Worm (Caenorhabditis elegans) whole organism, L2 larva: ENCODE measurements around the gene Y77E11A.8.

ENCODE experiments used
- C34F6.9 ChIP-seq: fragments of 150-350 bp; optimal IDR thresholded peaks from 2 replicates; lab custom pipeline; 2014; ENCODE audit warnings: missing biosample characterization, missing genetic modification characterization
- R02D3.7 ChIP-seq: fragments of 150-350 bp; optimal IDR thresholded peaks from 2 replicates; lab custom pipeline; 2014; ENCODE audit warnings: missing biosample characterization, missing genetic modification characterization
- Y55F3AM.14 ChIP-seq: fragments of 200-800 bp; sonication (Bioruptor generic); optimal IDR thresholded peaks from 2 replicates; lab custom pipeline; 2018; ENCODE audit warnings: mild to moderate bottlenecking, missing genetic modification characterization, missing compliant biosample characterization
- alr-1 ChIP-seq: fragments of 150-350 bp; optimal IDR thresholded peaks from 2 replicates; lab custom pipeline; 2014; ENCODE audit warnings: missing biosample characterization, missing genetic modification characterization
- aly-2 ChIP-seq: fragments of 150-350 bp; optimal IDR thresholded peaks from 2 replicates; lab custom pipeline; 2014; ENCODE audit warnings: missing biosample characterization, missing genetic modification characterization
- ama-1 ChIP-seq: fragments of 150-350 bp; optimal IDR thresholded peaks from 2 replicates; lab custom pipeline; 2018; ENCODE audit warnings: inconsistent platforms
- blmp-1 ChIP-seq: sonication (generic microtip); optimal IDR thresholded peaks from 2 replicates; lab custom pipeline; 2017; ENCODE audit warnings: missing genetic modification characterization, mild to moderate bottlenecking, missing compliant biosample characterization, antibody characterized with exemption, moderate library complexity; ENCODE audit not compliant: insufficient read depth
- ceh-16 ChIP-seq: fragments of 150-350 bp; optimal IDR thresholded peaks from 2 replicates; lab custom pipeline; 2014; ENCODE audit warnings: missing biosample characterization, missing genetic modification characterization
- ceh-82 ChIP-seq: fragments of 150-350 bp; optimal IDR thresholded peaks from 2 replicates; lab custom pipeline; 2014; ENCODE audit warnings: missing biosample characterization, missing genetic modification characterization
- crh-2 ChIP-seq: sonication (generic microtip); optimal IDR thresholded peaks from 2 replicates; lab custom pipeline; 2017; ENCODE audit warnings: missing biosample characterization, missing genetic modification characterization
- egl-27 ChIP-seq: sonication (generic microtip); optimal IDR thresholded peaks from 3 replicates; lab custom pipeline; 2017; ENCODE audit warnings: missing biosample characterization, missing genetic modification reagents, missing genetic modification characterization
- elt-1 ChIP-seq: fragments of 150-350 bp; optimal IDR thresholded peaks from 2 replicates; lab custom pipeline; 2014; ENCODE audit warnings: missing biosample characterization, missing genetic modification characterization
- fos-1 ChIP-seq: fragments of 150-350 bp; optimal IDR thresholded peaks from 2 replicates; lab custom pipeline; 2014; ENCODE audit warnings: missing biosample characterization, missing genetic modification characterization
- gmeb-1 ChIP-seq: fragments of 150-350 bp; optimal IDR thresholded peaks from 2 replicates; lab custom pipeline; 2014; ENCODE audit warnings: missing biosample characterization, missing genetic modification characterization
- lin-11 ChIP-seq: fragments of 150-350 bp; sonication (generic microtip); optimal IDR thresholded peaks from 2 replicates; lab custom pipeline; 2014; ENCODE audit warnings: missing biosample characterization, missing genetic modification characterization, inconsistent platforms, mixed read lengths
- lin-39 ChIP-seq: fragments of 150-350 bp; optimal IDR thresholded peaks from 2 replicates; lab custom pipeline; 2014; ENCODE audit warnings: missing biosample characterization, missing genetic modification reagents, missing genetic modification characterization
- lsy-2 ChIP-seq, 2 experiments: fragments of 150-350 bp in 1 of 2; sonication (generic microtip) in 1 of 2; optimal IDR thresholded peaks; 2 replicates each; lab custom pipeline; 2014 to 2017; ENCODE audit warnings: missing biosample characterization in 2 of 2, missing genetic modification characterization in 2 of 2
- mab-5 ChIP-seq: fragments of 150-350 bp; optimal IDR thresholded peaks from 2 replicates; lab custom pipeline; 2014; ENCODE audit warnings: missing biosample characterization, missing genetic modification characterization
- mbf-1 ChIP-seq: sonication (generic microtip); optimal IDR thresholded peaks from 2 replicates; lab custom pipeline; 2017; ENCODE audit warnings: missing biosample characterization, missing genetic modification characterization
- mdl-1 ChIP-seq, 2 experiments: fragments of 150-350 bp in 1 of 2; sonication (generic microtip) in 1 of 2; optimal IDR thresholded peaks; 2 replicates each; lab custom pipeline; 2017; ENCODE audit warnings: missing biosample characterization in 2 of 2, missing genetic modification characterization in 2 of 2
- nhr-12 ChIP-seq: fragments of 150-350 bp; optimal IDR thresholded peaks from 2 replicates; lab custom pipeline; 2014; ENCODE audit warnings: missing biosample characterization, missing genetic modification characterization
- nhr-21 ChIP-seq: fragments of 150-350 bp; optimal IDR thresholded peaks from 2 replicates; lab custom pipeline; 2014; ENCODE audit warnings: missing biosample characterization, missing genetic modification characterization
- nhr-23 ChIP-seq: fragments of 150-350 bp; optimal IDR thresholded peaks from 2 replicates; lab custom pipeline; 2014; ENCODE audit warnings: missing biosample characterization, missing genetic modification reagents, missing genetic modification characterization
- nhr-237 ChIP-seq: fragments of 150-350 bp; optimal IDR thresholded peaks from 2 replicates; lab custom pipeline; 2014; ENCODE audit warnings: missing biosample characterization, missing genetic modification characterization
- nhr-25 ChIP-seq: fragments of 150-350 bp; sonication (generic microtip); optimal IDR thresholded peaks from 3 replicates; lab custom pipeline; 2014; ENCODE audit warnings: missing biosample characterization, missing genetic modification characterization
- nhr-6 ChIP-seq: fragments of 150-350 bp; optimal IDR thresholded peaks from 2 replicates; lab custom pipeline; 2014; ENCODE audit warnings: missing biosample characterization, missing genetic modification characterization
- peb-1 ChIP-seq: fragments of 150-350 bp; optimal IDR thresholded peaks from 2 replicates; lab custom pipeline; 2014; ENCODE audit warnings: missing biosample characterization, missing genetic modification characterization
- sem-4 ChIP-seq: fragments of 150-350 bp; optimal IDR thresholded peaks from 2 replicates; lab custom pipeline; 2014; ENCODE audit warnings: missing biosample characterization, missing genetic modification reagents, missing genetic modification characterization
- skn-1 ChIP-seq: sonication (generic microtip); optimal IDR thresholded peaks from 2 replicates; lab custom pipeline; 2017; ENCODE audit warnings: missing biosample characterization, missing genetic modification characterization
- sma-3 ChIP-seq: sonication (generic microtip); optimal IDR thresholded peaks from 2 replicates; lab custom pipeline; 2016; ENCODE audit warnings: missing genetic modification reagents, missing genetic modification characterization, missing compliant biosample characterization
- unc-55 ChIP-seq: fragments of 150-350 bp; sonication (generic microtip); optimal IDR thresholded peaks from 3 replicates; lab custom pipeline; 2014; ENCODE audit warnings: missing biosample characterization, missing genetic modification reagents, missing genetic modification characterization
- unc-62 ChIP-seq: fragments of 150-350 bp; optimal IDR thresholded peaks from 2 replicates; lab custom pipeline; 2014; ENCODE audit warnings: missing biosample characterization, missing genetic modification reagents, missing genetic modification characterization
- zag-1 ChIP-seq: fragments of 150-350 bp; optimal IDR thresholded peaks from 2 replicates; lab custom pipeline; 2014; ENCODE audit warnings: missing biosample characterization, missing genetic modification characterization
- ztf-1 ChIP-seq: fragments of 200-800 bp; sonication (Bioruptor generic); conservative IDR thresholded peaks from 2 replicates; pipeline ENCODE4 v1.3.6; 2022; ENCODE audit warnings: missing genetic modification characterization, missing compliant biosample characterization
- ztf-11 ChIP-seq: sonication (generic microtip); optimal IDR thresholded peaks from 2 replicates; lab custom pipeline; 2017; ENCODE audit warnings: missing biosample characterization, missing genetic modification characterization
- ztf-4 ChIP-seq: fragments of 150-350 bp; optimal IDR thresholded peaks from 2 replicates; lab custom pipeline; 2014; ENCODE audit warnings: missing biosample characterization, missing genetic modification characterization

Y77E11A.8 gene

DNA sequence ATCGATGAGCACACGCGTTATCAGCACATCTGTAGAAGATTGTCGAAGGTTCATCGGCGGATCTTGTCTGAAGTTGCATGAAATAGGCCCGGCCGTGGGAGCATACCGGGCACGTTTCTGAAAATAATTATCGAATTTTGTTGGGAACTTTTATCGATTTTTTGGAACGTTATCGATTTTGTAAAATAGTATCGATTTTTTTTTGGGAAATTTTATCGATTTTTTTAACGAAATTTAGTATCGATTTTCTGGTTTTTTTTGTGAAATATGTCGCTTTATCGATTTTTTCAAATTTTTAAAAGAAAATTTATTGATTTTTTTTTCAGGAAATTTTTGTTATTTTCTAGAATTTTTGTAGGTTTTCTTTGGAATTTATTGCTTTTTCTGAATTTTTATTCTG is 16.1 kb downstream of the Y77E11A.8 start:
- no peak for TF ChIP-seq fos-1 (tag; lab: Kevin White, UChicago)
- no peak for TF ChIP-seq lin-11 (tag; lab: Kevin White, UChicago)
- no peak for TF ChIP-seq blmp-1 (tag; lab: Kevin White, UChicago)
- TF ChIP-seq crh-2 (tag; lab: Kevin White, UChicago), result no peak
- TF ChIP-seq ztf-1 (GFP tag; lab: Robert Waterston, UW), result no peak
- no peak for TF ChIP-seq Y55F3AM.14 (GFP tag; lab: Kevin White, UChicago)
- no peak for TF ChIP-seq mbf-1
- TF ChIP-seq nhr-25 (tag; lab: Kevin White, UChicago), result no peak
- no peak for TF ChIP-seq ztf-11
- TF ChIP-seq sma-3 (GFP tag; lab: Kevin White, UChicago), result no peak
- no peak for TF ChIP-seq unc-62 (GFP tag; lab: Kevin White, UChicago)
- no peak for TF ChIP-seq elt-1 (tag; lab: Kevin White, UChicago)
- no peak for TF ChIP-seq aly-2
- TF ChIP-seq nhr-23 (tag; lab: Kevin White, UChicago), result no peak
- no peak for TF ChIP-seq zag-1 (tag; lab: Kevin White, UChicago)
- no peak for TF ChIP-seq C34F6.9
- TF ChIP-seq mdl-1 (tag; optimal IDR thresholded peaks at IDR 0.05; lab: Kevin White, UChicago), result no peak
- TF ChIP-seq unc-55, result no peak
- TF ChIP-seq mab-5 (tag; lab: Kevin White, UChicago), result no peak

DNA sequence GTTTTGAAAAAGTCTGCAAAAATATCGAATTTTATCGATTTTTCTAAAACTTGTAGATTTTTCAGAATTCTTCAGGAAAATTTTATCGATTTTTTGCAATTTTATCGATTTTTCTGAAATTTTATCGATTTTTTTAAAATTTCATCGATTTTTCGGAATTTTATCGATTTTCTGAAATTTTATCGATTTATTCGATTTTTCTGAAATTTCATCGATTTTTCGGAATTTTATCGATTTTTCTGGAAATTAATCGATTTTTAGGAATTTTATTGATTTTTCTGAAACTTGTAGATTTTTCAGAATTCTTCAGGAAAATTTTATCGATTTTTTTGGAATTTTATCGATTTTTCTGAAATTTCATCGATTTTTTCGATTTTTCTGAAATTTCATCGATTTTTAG is 16.7 kb downstream of the Y77E11A.8 start:
- TF ChIP-seq lsy-2 (tag; optimal IDR thresholded peaks at IDR 0.05; lab: Kevin White, UChicago) (no peak), nhr-237 (tag; lab: Kevin White, UChicago) (no peak), mdl-1 (tag; optimal IDR thresholded peaks at IDR 0.05; lab: Kevin White, UChicago) (no peak), unc-55 (no peak), mab-5 (tag; lab: Kevin White, UChicago) (no peak), nhr-23 (tag; lab: Kevin White, UChicago) (no peak), gmeb-1 (tag; lab: Kevin White, UChicago) (no peak), mbf-1 (no peak), ztf-11 (no peak), lin-39 (no peak), alr-1 (tag; lab: Kevin White, UChicago) (no peak), sem-4 (no peak), aly-2 (no peak), C34F6.9 (no peak), nhr-25 (tag; lab: Kevin White, UChicago) (no peak), unc-62 (GFP tag; lab: Kevin White, UChicago) (no peak), nhr-21 (tag; lab: Kevin White, UChicago) (no peak), ztf-4 (no peak), nhr-12 (tag; lab: Kevin White, UChicago) (no peak)
- TF ChIP-seq, all 48 proteins: peak for 0

DNA sequence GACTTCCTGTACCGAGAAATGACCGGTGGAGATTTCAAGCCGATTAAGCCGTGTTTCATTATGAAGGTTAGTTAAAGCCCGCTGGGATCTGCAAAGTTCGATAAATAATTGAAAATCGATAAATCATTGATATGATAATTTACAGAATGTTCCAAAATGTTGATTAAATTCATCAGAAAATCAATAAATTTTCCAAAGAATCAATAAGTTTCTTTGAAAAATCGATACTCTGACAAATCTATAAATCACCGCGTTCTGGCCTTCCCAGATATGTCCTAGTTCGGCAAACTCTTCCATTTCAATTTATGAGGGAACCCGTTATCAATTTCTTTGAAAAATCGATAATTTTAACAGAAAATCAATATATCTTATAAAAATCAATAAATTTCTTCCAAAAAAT is 17.4 kb downstream of the Y77E11A.8 start:
- no peak for TF ChIP-seq crh-2 (tag; lab: Kevin White, UChicago)
- no peak for TF ChIP-seq zag-1 (tag; lab: Kevin White, UChicago)
- TF ChIP-seq ztf-4, result no peak
- no peak for TF ChIP-seq nhr-21 (tag; lab: Kevin White, UChicago)
- no peak for TF ChIP-seq egl-27 (tag; lab: Kevin White, UChicago)
- TF ChIP-seq elt-1 (tag; lab: Kevin White, UChicago), result no peak
- no peak for TF ChIP-seq sma-3 (GFP tag; lab: Kevin White, UChicago)
- TF ChIP-seq ceh-82 (tag; lab: Kevin White, UChicago), result no peak
- no peak for TF ChIP-seq C34F6.9
- TF ChIP-seq ztf-11, result no peak
- no peak for TF ChIP-seq unc-55
- TF ChIP-seq mab-5 (tag; lab: Kevin White, UChicago), result no peak

- no peak for TF ChIP-seq mdl-1 (tag; optimal IDR thresholded peaks at IDR 0.05; lab: Kevin White, UChicago)
- TF ChIP-seq, all 48 proteins: peak for 0
Observed at ce11 chrIV:1407049-1407448, 17.8 kb downstream of the Y77E11A.8 start.

- no peak for TF ChIP-seq R02D3.7 (tag; lab: Kevin White, UChicago)
- no peak for TF ChIP-seq mab-5 (tag; lab: Kevin White, UChicago)
- no peak for TF ChIP-seq sem-4
- TF ChIP-seq ceh-82 (tag; lab: Kevin White, UChicago), result no peak
- no peak for TF ChIP-seq C34F6.9
- no peak for TF ChIP-seq nhr-21 (tag; lab: Kevin White, UChicago)
- TF ChIP-seq lsy-2 (tag; optimal IDR thresholded peaks at IDR 0.05; lab: Kevin White, UChicago), result no peak
- TF ChIP-seq skn-1, result no peak
- no peak for TF ChIP-seq sma-3 (GFP tag; lab: Kevin White, UChicago)
- TF ChIP-seq zag-1 (tag; lab: Kevin White, UChicago), result no peak
- no peak for TF ChIP-seq peb-1 (tag; lab: Kevin White, UChicago)
- no peak for TF ChIP-seq ceh-16 (tag; lab: Kevin White, UChicago)
- TF ChIP-seq unc-55, result no peak
- no peak for TF ChIP-seq lin-11 (tag; lab: Kevin White, UChicago)
- no peak for TF ChIP-seq gmeb-1 (tag; lab: Kevin White, UChicago)
- no peak for TF ChIP-seq ama-1 (lab: Kevin White, UChicago)
- TF ChIP-seq fos-1 (tag; lab: Kevin White, UChicago), result no peak
- no peak for TF ChIP-seq nhr-237 (tag; lab: Kevin White, UChicago)
- TF ChIP-seq nhr-6 (tag; lab: Kevin White, UChicago), result no peak
- no peak for TF ChIP-seq crh-2 (tag; lab: Kevin White, UChicago)
Observed at ce11 chrIV:1406267-1406666, 18.6 kb downstream of the Y77E11A.8 start, which contains the start of gene spp-31. Gene spp-31, plus strand, starts transcription at chrIV:1406567.
